Fruit fly (Drosophila melanogaster) whole organism, embryonic: ENCODE results near the gene CG3690.

Experiments used
- CG10274 ChIP-seq: fragments of 200-800 bp; sonication (Bioruptor generic); optimal IDR thresholded peaks from 3 replicates; lab custom pipeline; 2017; ENCODE audit warnings: missing biosample characterization, mild to moderate bottlenecking, missing genetic modification characterization
- CG10979 ChIP-seq: fragments of 200-800 bp; sonication (Bioruptor generic); optimal IDR thresholded peaks from 2 replicates; lab custom pipeline; 2018; ENCODE audit warnings: missing biosample characterization, mild to moderate bottlenecking, missing genetic modification characterization, moderate library complexity
- CG12769 ChIP-seq: fragments of 200-800 bp; sonication (Bioruptor generic); optimal IDR thresholded peaks from 2 replicates; lab custom pipeline; 2019; ENCODE audit warnings: missing biosample characterization, mild to moderate bottlenecking, missing genetic modification characterization, moderate library complexity
- CG17568 ChIP-seq: fragments of 200-800 bp; sonication (Bioruptor generic); optimal IDR thresholded peaks from 2 replicates; lab custom pipeline; 2018; ENCODE audit warnings: missing biosample characterization, mild to moderate bottlenecking, missing genetic modification characterization, moderate library complexity
- CG18599 ChIP-seq: fragments of 200-800 bp; sonication (Bioruptor generic); optimal IDR thresholded peaks from 3 replicates; lab custom pipeline; 2017; ENCODE audit warnings: missing biosample characterization, missing genetic modification characterization, mild to moderate bottlenecking, moderate library complexity, missing genetic modification reagents
- CG31388 ChIP-seq: fragments of 200-800 bp; sonication (Bioruptor generic); optimal IDR thresholded peaks from 2 replicates; lab custom pipeline; 2016; ENCODE audit warnings: missing biosample characterization, missing genetic modification characterization
- CG34224 ChIP-seq: fragments of 200-800 bp; sonication (Bioruptor generic); IDR thresholded peaks from 3 replicates; pipeline ENCODE4 v1.3.6; 2022; ENCODE audit warnings: missing biosample characterization, missing genetic modification characterization; ENCODE audit not compliant: partially characterized antibody
- CG4424 ChIP-seq: fragments of 200-800 bp; sonication (Bioruptor generic); optimal IDR thresholded peaks from 3 replicates; lab custom pipeline; 2016; ENCODE audit warnings: missing biosample characterization, missing genetic modification characterization
- CG4707 ChIP-seq: fragments of 200-800 bp; sonication (Bioruptor generic); optimal IDR thresholded peaks from 2 replicates; lab custom pipeline; 2018; ENCODE audit warnings: missing biosample characterization, mild to moderate bottlenecking, missing genetic modification characterization, moderate library complexity
- CG4820 ChIP-seq: fragments of 200-800 bp; sonication (Bioruptor generic); optimal IDR thresholded peaks from 3 replicates; lab custom pipeline; 2016; ENCODE audit warnings: missing biosample characterization, missing genetic modification characterization
- CG6175 ChIP-seq: fragments of 200-800 bp; sonication (Bioruptor generic); IDR thresholded peaks from 3 replicates; pipeline ENCODE4 v1.3.6; 2022; ENCODE audit warnings: missing biosample characterization, missing genetic modification characterization
- CG9215 ChIP-seq: fragments of 200-800 bp; sonication (Bioruptor generic); IDR thresholded peaks from 2 replicates; pipeline ENCODE4 v1.3.6; 2022; ENCODE audit warnings: missing biosample characterization, missing genetic modification characterization
- CG9817 ChIP-seq: fragments of 200-800 bp; sonication (Bioruptor generic); optimal IDR thresholded peaks from 2 replicates; lab custom pipeline; 2018; ENCODE audit warnings: missing biosample characterization, mild to moderate bottlenecking, missing genetic modification characterization, moderate library complexity
- CG9876 ChIP-seq: fragments of 200-800 bp; sonication (Bioruptor generic); optimal IDR thresholded peaks from 2 replicates; lab custom pipeline; 2016; ENCODE audit warnings: missing biosample characterization, missing genetic modification characterization
- D19A ChIP-seq: fragments of 200-800 bp; optimal IDR thresholded peaks from 3 replicates; lab custom pipeline; 2019; ENCODE audit warnings: missing biosample characterization, mild to moderate bottlenecking, missing genetic modification characterization, moderate library complexity
- Dfd ChIP-seq, 2 experiments: fragments of >200 bp; optimal IDR thresholded peaks; 2 replicates each; lab custom pipeline; 2017; ENCODE audit warnings: missing biosample characterization in 2 of 2, missing genetic modification characterization in 2 of 2
- Drgx ChIP-seq: fragments of 200-800 bp; sonication (Bioruptor generic); IDR thresholded peaks from 2 replicates; pipeline ENCODE4 v1.3.6; 2022; ENCODE audit warnings: missing biosample characterization, missing genetic modification characterization
- Oaz ChIP-seq: fragments of 200-800 bp; sonication (Bioruptor generic); IDR thresholded peaks from 2 replicates; pipeline ENCODE4 v1.3.6; 2022; ENCODE audit warnings: missing biosample characterization, missing genetic modification characterization
- Vsx1 ChIP-seq: fragments of 200-800 bp; sonication (Bioruptor generic); optimal IDR thresholded peaks from 2 replicates; lab custom pipeline; 2017; ENCODE audit warnings: missing biosample characterization, mild to moderate bottlenecking, missing genetic modification characterization, missing genetic modification reagents
- abd-A ChIP-seq: fragments of 200-800 bp; sonication (Bioruptor generic); optimal IDR thresholded peaks from 3 replicates; lab custom pipeline; 2019; ENCODE audit warnings: missing biosample characterization, mild to moderate bottlenecking, missing genetic modification characterization, moderate library complexity
- amos ChIP-seq: fragments of 200-800 bp; sonication (Bioruptor generic); IDR thresholded peaks from 2 replicates; pipeline ENCODE4 v1.3.6; 2022; ENCODE audit warnings: missing biosample characterization, missing genetic modification characterization; ENCODE audit not compliant: partially characterized antibody
- chinmo ChIP-seq: fragments of 200-800 bp; sonication (Bioruptor generic); IDR thresholded peaks from 4 replicates; pipeline ENCODE4 v1.3.6; 2022; ENCODE audit warnings: missing biosample characterization, missing genetic modification characterization; ENCODE audit not compliant: partially characterized antibody
- chm ChIP-seq: fragments of 200-800 bp; sonication (Bioruptor generic); IDR thresholded peaks from 2 replicates; pipeline ENCODE4 v1.3.6; 2022; ENCODE audit warnings: missing biosample characterization, missing genetic modification characterization
- disco-r ChIP-seq: fragments of 200-800 bp; sonication (Bioruptor generic); optimal IDR thresholded peaks from 2 replicates; lab custom pipeline; 2016; ENCODE audit warnings: missing biosample characterization, missing genetic modification characterization
- dm ChIP-seq: fragments of 200-800 bp; sonication (Bioruptor generic); optimal IDR thresholded peaks from 3 replicates; lab custom pipeline; 2016; ENCODE audit warnings: missing biosample characterization, missing genetic modification characterization
- lola ChIP-seq, 3 experiments: fragments of >200 bp in 2 of 3; fragments of 200-800 bp in 1 of 3; sonication (Bioruptor generic) in 1 of 3; optimal IDR thresholded peaks; 2 replicates each; lab custom pipeline; 2017 to 2019; ENCODE audit warnings: missing biosample characterization in 3 of 3, missing genetic modification characterization in 3 of 3, mild to moderate bottlenecking in 1 of 3, moderate library complexity in 1 of 3
- otp ChIP-seq: fragments of 200-800 bp; sonication (Bioruptor generic); IDR thresholded peaks from 3 replicates; pipeline ENCODE4, ENCODE4 v1.3.6; 2022; ENCODE audit warnings: missing biosample characterization, missing genetic modification characterization
- sd ChIP-seq: fragments of 200-800 bp; sonication (Bioruptor generic); optimal IDR thresholded peaks from 3 replicates; lab custom pipeline; 2018; ENCODE audit warnings: missing biosample characterization, mild to moderate bottlenecking, missing genetic modification characterization, moderate library complexity
- slou ChIP-seq: fragments of 200-800 bp; sonication (Bioruptor generic); optimal IDR thresholded peaks from 3 replicates; lab custom pipeline; 2016; ENCODE audit warnings: missing biosample characterization, missing genetic modification characterization
- tna ChIP-seq: fragments of 200-800 bp; sonication (Bioruptor generic); IDR thresholded peaks from 2 replicates; pipeline ENCODE4 v1.3.6; 2022; ENCODE audit warnings: missing biosample characterization, missing genetic modification characterization; ENCODE audit not compliant: partially characterized antibody
- tup ChIP-seq: fragments of 200-800 bp; sonication (Bioruptor generic); optimal IDR thresholded peaks from 2 replicates; lab custom pipeline; 2016; ENCODE audit warnings: missing biosample characterization, mild to moderate bottlenecking, missing genetic modification characterization, moderate library complexity
- unc-4 ChIP-seq: fragments of 200-800 bp; sonication (Bioruptor generic); IDR thresholded peaks from 2 replicates; pipeline ENCODE4 v1.3.6; 2022; ENCODE audit warnings: missing biosample characterization, missing genetic modification characterization; ENCODE audit not compliant: partially characterized antibody

Gene CG3690

dm6 chrX:900725-901345 lies 50.9 kb downstream of the CG3690 start (continued):
- TF ChIP-seq CG17568 (GFP tag; lab: Kevin White, UChicago) (peak; percentile 53), otp (no peak), amos (GFP tag; lab: Robert Waterston, UW) (no peak), sd (peak; percentile 26), chm (GFP tag; lab: Robert Waterston, UW) (peak; percentile 41; the same call in 1 of the 2 replicates), CG9876 (GFP tag; lab: Kevin White, UChicago) (peak; percentile 69), CG4424 (GFP tag; lab: Kevin White, UChicago) (peak; percentile 73), CG9215 (GFP tag; lab: Robert Waterston, UW) (peak; percentile 59), CG34224 (no peak), CG4707 (GFP tag; lab: Kevin White, UChicago) (peak; percentile 54), CG4820 (GFP tag; lab: Kevin White, UChicago) (peak; percentile 61), Dfd (GFP tag; optimal IDR thresholded peaks at IDR 0.05; lab: Kevin White, UChicago) (no peak), unc-4 (GFP tag; lab: Robert Waterston, UW) (no peak), Oaz (GFP tag; lab: Robert Waterston, UW) (peak; percentile 66), CG9817 (tag; lab: Kevin White, UChicago) (peak; percentile 82), dm (GFP tag; lab: Kevin White, UChicago) (peak; percentile 40), tna (GFP tag; lab: Robert Waterston, UW) (no peak), CG6175 (GFP tag; lab: Robert Waterston, UW) (peak; percentile 29; the same call in 1 of the 3 replicates), CG10979 (tag; lab: Kevin White, UChicago) (peak; percentile 73), CG10274 (GFP tag; lab: Kevin White, UChicago) (peak; percentile 18), CG31388 (GFP tag; lab: Kevin White, UChicago) (no peak), tup (peak; percentile 20), lola (GFP tag; optimal IDR thresholded peaks at IDR 0.05; lab: Kevin White, UChicago) (peak in 1 of 3 experiments; percentile 53)
- TF ChIP-seq, all 482 proteins: peak for 377

- TF ChIP-seq Vsx1 (GFP tag; lab: Kevin White, UChicago) (peak; percentile 57), CG18599 (no peak), Drgx (GFP tag; lab: Robert Waterston, UW) (0 out of 2 replicates have a peak, but pooled peaks have one; percentile 21), disco-r (no peak), chinmo (GFP tag; lab: Robert Waterston, UW) (0 out of 4 replicates have a peak, but pooled peaks have one; percentile 74), abd-A (tag; lab: Kevin White, UChicago) (peak; percentile 15), slou (GFP tag; lab: Kevin White, UChicago) (no peak), D19A (peak; percentile 55), CG12769 (tag; lab: Kevin White, UChicago) (peak; percentile 11)
Observed at dm6 chrX:899407-900050, 52.2 kb downstream of the CG3690 start.
